Worm (Caenorhabditis elegans): ENCODE results near the gene unc-80.

DNA sequence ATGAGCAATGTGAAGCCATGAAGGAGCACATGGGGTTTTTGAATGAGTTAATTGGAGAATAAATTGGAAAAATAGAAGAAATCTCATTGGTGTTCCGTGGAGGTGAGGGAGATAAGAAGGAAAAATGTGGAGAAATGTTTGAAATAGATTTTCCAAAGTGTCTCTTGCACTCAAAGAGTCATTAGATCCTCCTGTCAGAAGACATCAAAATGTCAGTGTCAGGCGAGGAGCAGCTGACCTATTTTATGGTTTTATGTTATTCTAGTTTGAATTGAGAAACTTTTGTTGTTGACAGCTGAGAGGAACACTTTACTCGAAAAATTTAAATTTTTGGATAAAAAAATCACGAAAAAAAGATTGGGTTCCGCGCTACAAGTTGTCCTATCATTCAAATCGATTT is 28.8 kb upstream of the unc-80 start, which contains the start of gene clec-264:
- TF ChIP-seq aly-1 (tag; optimal IDR thresholded peaks at IDR 0.05) = no peak
- no peak for TF ChIP-seq F13C5.2 (tag; optimal IDR thresholded peaks at IDR 0.05)
- no peak for TF ChIP-seq hmg-4 (GFP tag; optimal IDR thresholded peaks at IDR 0.05)
- TF ChIP-seq hnd-1 (tag; optimal IDR thresholded peaks at IDR 0.05) = no peak
- no peak for TF ChIP-seq tbx-37 (GFP tag; conservative IDR thresholded peaks at IDR 0.05)
- TF ChIP-seq pes-1 (GFP tag; IDR thresholded peaks at IDR 0.05) = no peak
- no peak for TF ChIP-seq ama-1 (optimal IDR thresholded peaks at IDR 0.05)
- TF ChIP-seq B0310.2 (tag; optimal IDR thresholded peaks at IDR 0.05) = no peak
- no peak for TF ChIP-seq ceh-36 (tag; optimal IDR thresholded peaks at IDR 0.05)
- TF ChIP-seq scrt-1 (GFP tag; IDR thresholded peaks at IDR 0.05) = no peak
